Worm (Caenorhabditis elegans) whole organism, L4 larva: ENCODE measurements around the gene srg-33.

Experiments used
- D1046.2 ChIP-seq: fragments of 200-800 bp; sonication (Bioruptor generic); IDR thresholded peaks from 2 replicates; pipeline ENCODE4 v1.3.6; 2022; ENCODE audit warnings: missing genetic modification characterization, missing compliant biosample characterization
- T20F7.1 ChIP-seq: fragments of 200-800 bp; sonication (Bioruptor generic); optimal IDR thresholded peaks from 2 replicates; lab custom pipeline; 2018; ENCODE audit warnings: mild to moderate bottlenecking, missing genetic modification characterization, missing compliant biosample characterization
- T26A8.4 ChIP-seq: fragments of 200-800 bp; sonication (Bioruptor generic); IDR thresholded peaks from 2 replicates; pipeline ENCODE4 v1.3.6; 2022; ENCODE audit warnings: missing genetic modification characterization, missing compliant biosample characterization
- Y48G9A.11 ChIP-seq: fragments of 200-800 bp; sonication (Bioruptor generic); IDR thresholded peaks from 2 replicates; pipeline ENCODE4 v1.3.6; 2022; ENCODE audit warnings: missing genetic modification reagents, missing genetic modification characterization, missing compliant biosample characterization
- ZK337.2 ChIP-seq: fragments of 200-800 bp; sonication (Bioruptor generic); IDR thresholded peaks from 2 replicates; pipeline ENCODE4 v1.3.6; 2022; ENCODE audit warnings: missing genetic modification reagents, missing genetic modification characterization, missing compliant biosample characterization
- ZK546.5 ChIP-seq, 2 experiments: sonication (generic microtip); optimal IDR thresholded peaks; 2 replicates each; lab custom pipeline; 2017; ENCODE audit warnings: missing biosample characterization in 2 of 2, missing genetic modification characterization in 2 of 2
- aha-1 ChIP-seq: fragments of 150-350 bp; peaks from one replicate; lab custom pipeline; 2014; ENCODE audit warnings: missing biosample characterization, missing genetic modification characterization
- arid-1 ChIP-seq: fragments of 200-800 bp; sonication (Bioruptor generic); conservative IDR thresholded peaks from 2 replicates; pipeline ENCODE4 v1.3.6; 2022; ENCODE audit warnings: missing genetic modification reagents, missing genetic modification characterization, missing compliant biosample characterization
- ceh-44 ChIP-seq: fragments of 200-800 bp; sonication (Bioruptor generic); IDR thresholded peaks from 2 replicates; pipeline ENCODE4 v1.3.6; 2022; ENCODE audit warnings: missing genetic modification reagents, missing genetic modification characterization, missing compliant biosample characterization
- ceh-62 ChIP-seq: sonication (generic microtip); optimal IDR thresholded peaks from 2 replicates; lab custom pipeline; 2017; ENCODE audit warnings: missing biosample characterization, missing genetic modification characterization
- daf-16 ChIP-seq, 3 experiments: sonication (generic microtip); optimal IDR thresholded peaks; 2 replicates each; lab custom pipeline; 2016 to 2017; ENCODE audit warnings: missing genetic modification characterization in 3 of 3, missing genetic modification reagents in 3 of 3, mild to moderate bottlenecking in 2 of 3, missing compliant biosample characterization in 2 of 3, missing biosample characterization in 1 of 3, moderate library complexity in 1 of 3
- dmd-6 ChIP-seq: fragments of 200-800 bp; sonication (Bioruptor generic); IDR thresholded peaks from 2 replicates; pipeline ENCODE4 v1.3.6; 2022; ENCODE audit warnings: missing genetic modification reagents, missing genetic modification characterization, missing compliant biosample characterization
- dmd-9 ChIP-seq: fragments of 200-800 bp; sonication (Bioruptor generic); IDR thresholded peaks from 2 replicates; pipeline ENCODE4 v1.3.6; 2022; ENCODE audit warnings: missing genetic modification reagents, missing genetic modification characterization, missing compliant biosample characterization
- dpl-1 ChIP-seq: fragments of 150-350 bp; optimal IDR thresholded peaks from 2 replicates; lab custom pipeline; 2014; ENCODE audit warnings: missing biosample characterization, missing genetic modification reagents, missing genetic modification characterization
- duxl-1 ChIP-seq: sonication (generic microtip); optimal IDR thresholded peaks from 2 replicates; lab custom pipeline; 2016; ENCODE audit warnings: mild to moderate bottlenecking, missing genetic modification characterization, moderate library complexity, missing compliant biosample characterization; ENCODE audit not compliant: poor library complexity
- dve-1 ChIP-seq: sonication (generic microtip); optimal IDR thresholded peaks from 2 replicates; lab custom pipeline; 2017; ENCODE audit warnings: antibody characterized with exemption, mild to moderate bottlenecking, missing genetic modification characterization, missing compliant biosample characterization; ENCODE audit not compliant: insufficient read depth
- gei-8 ChIP-seq: fragments of 200-800 bp; sonication (Bioruptor generic); optimal IDR thresholded peaks from 2 replicates; lab custom pipeline; 2018; ENCODE audit warnings: mild to moderate bottlenecking, missing genetic modification characterization, missing compliant biosample characterization
- hlh-30 ChIP-seq: sonication (generic microtip); optimal IDR thresholded peaks from 2 replicates; lab custom pipeline; 2017; ENCODE audit warnings: antibody characterized with exemption, mild to moderate bottlenecking, missing genetic modification characterization, missing compliant biosample characterization; ENCODE audit not compliant: insufficient read depth
- lin-1 ChIP-seq: fragments of 200-800 bp; sonication (Bioruptor generic); IDR thresholded peaks from 2 replicates; pipeline ENCODE4 v1.3.6; 2022; ENCODE audit warnings: missing genetic modification reagents, missing genetic modification characterization, missing compliant biosample characterization
- lin-29 ChIP-seq: fragments of 200-800 bp; sonication (Bioruptor generic); IDR thresholded peaks from 2 replicates; pipeline ENCODE4 v1.3.6; 2022; ENCODE audit warnings: missing genetic modification reagents, missing genetic modification characterization, missing compliant biosample characterization
- lir-3 ChIP-seq: sonication (generic microtip); optimal IDR thresholded peaks from 2 replicates; lab custom pipeline; 2016; ENCODE audit warnings: mild to moderate bottlenecking, missing genetic modification characterization, missing compliant biosample characterization
- lsy-2 ChIP-seq, 2 experiments: fragments of 150-350 bp in 1 of 2; sonication (generic microtip) in 1 of 2; optimal IDR thresholded peaks; 2 replicates each; lab custom pipeline; 2014 to 2017; ENCODE audit warnings: missing biosample characterization in 2 of 2, missing genetic modification characterization in 2 of 2
- mep-1 ChIP-seq: fragments of 150-350 bp; sonication (generic microtip); optimal IDR thresholded peaks from 3 replicates; lab custom pipeline; 2014; ENCODE audit warnings: missing biosample characterization, missing genetic modification characterization
- mes-2 ChIP-seq: sonication (generic microtip); optimal IDR thresholded peaks from 2 replicates; lab custom pipeline; 2016; ENCODE audit warnings: missing genotype, mild to moderate bottlenecking, missing genetic modification characterization, missing compliant biosample characterization; ENCODE audit not compliant: poor library complexity, severe bottlenecking
- mxl-3 ChIP-seq: fragments of 200-800 bp; sonication (Bioruptor generic); optimal IDR thresholded peaks from 2 replicates; lab custom pipeline; 2018; ENCODE audit warnings: mild to moderate bottlenecking, missing genetic modification characterization, missing compliant biosample characterization
- nhr-10 ChIP-seq: fragments of 150-350 bp; optimal IDR thresholded peaks from 2 replicates; lab custom pipeline; 2014; ENCODE audit warnings: missing biosample characterization, missing genetic modification characterization
- nhr-11 ChIP-seq: fragments of 150-350 bp; optimal IDR thresholded peaks from 2 replicates; lab custom pipeline; 2014; ENCODE audit warnings: missing biosample characterization, missing genetic modification characterization
- nhr-111 ChIP-seq: fragments of 200-800 bp; sonication (Bioruptor generic); optimal IDR thresholded peaks from 2 replicates; lab custom pipeline; 2018; ENCODE audit warnings: mild to moderate bottlenecking, missing genetic modification characterization, missing compliant biosample characterization
- nhr-237 ChIP-seq: sonication (generic microtip); optimal IDR thresholded peaks from 2 replicates; lab custom pipeline; 2017; ENCODE audit warnings: missing biosample characterization, missing genetic modification characterization
- nhr-42 ChIP-seq: fragments of 200-800 bp; sonication (Bioruptor generic); IDR thresholded peaks from 2 replicates; pipeline ENCODE4 v1.3.6; 2022; ENCODE audit warnings: missing genetic modification characterization, missing compliant biosample characterization
- pqm-1 ChIP-seq: sonication (generic microtip); optimal IDR thresholded peaks from 2 replicates; lab custom pipeline; 2017; ENCODE audit warnings: missing biosample characterization, missing genetic modification characterization
- sdz-12 ChIP-seq: fragments of 200-800 bp; sonication (Bioruptor generic); optimal IDR thresholded peaks from 2 replicates; lab custom pipeline; 2018; ENCODE audit warnings: mild to moderate bottlenecking, missing genetic modification characterization, missing compliant biosample characterization
- set-16 ChIP-seq: fragments of 200-800 bp; sonication (Bioruptor generic); IDR thresholded peaks from 2 replicates; pipeline ENCODE4 v1.3.6; 2022; ENCODE audit warnings: missing genetic modification reagents, missing genetic modification characterization, missing compliant biosample characterization
- snpc-4 ChIP-seq: fragments of 150-350 bp; optimal IDR thresholded peaks from 2 replicates; lab custom pipeline; 2014; ENCODE audit warnings: missing biosample characterization, missing genetic modification characterization
- spr-1 ChIP-seq: sonication (generic microtip); optimal IDR thresholded peaks from 2 replicates; lab custom pipeline; 2016; ENCODE audit warnings: mild to moderate bottlenecking, missing genetic modification characterization, missing compliant biosample characterization
- unc-130 ChIP-seq: sonication (generic microtip); optimal IDR thresholded peaks from 2 replicates; lab custom pipeline; 2016; ENCODE audit warnings: missing genetic modification reagents, missing genetic modification characterization, missing compliant biosample characterization
- zip-11 ChIP-seq: fragments of 200-800 bp; sonication (Bioruptor generic); IDR thresholded peaks from 2 replicates; pipeline ENCODE4 v1.3.6; 2022; ENCODE audit warnings: missing genetic modification characterization, missing compliant biosample characterization
- zip-2 ChIP-seq: fragments of 150-350 bp; optimal IDR thresholded peaks from 2 replicates; lab custom pipeline; 2014; ENCODE audit warnings: missing biosample characterization, missing genetic modification characterization
- ztf-11 ChIP-seq: fragments of 150-350 bp; optimal IDR thresholded peaks from 2 replicates; lab custom pipeline; 2014; ENCODE audit warnings: missing biosample characterization, missing genetic modification characterization

srg-33 gene

DNA sequence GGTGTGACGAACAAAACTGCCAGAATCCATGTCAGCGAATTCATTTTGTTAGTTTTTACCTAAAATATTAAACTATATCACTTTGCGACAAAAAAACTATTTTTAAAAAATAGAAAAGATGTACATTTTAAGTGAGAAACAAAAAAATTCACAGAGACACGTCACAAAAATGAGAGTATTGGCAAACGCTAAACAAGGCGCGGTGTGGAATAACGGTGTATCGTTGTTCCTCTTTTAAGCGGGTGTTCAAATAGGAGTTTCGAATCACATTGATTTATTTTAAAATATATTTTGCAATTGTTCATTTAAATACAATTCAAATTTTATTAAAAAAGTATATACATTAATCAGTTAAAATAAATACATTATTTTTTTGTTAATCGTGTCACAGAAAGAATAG lies 10.7 kb downstream of the srg-33 start, which contains the start of gene sel-9:
TSS of gene sel-9 (minus strand) at position 59 of the 400 bp plus-strand sequence.
- peak; percentile 97 for TF ChIP-seq T20F7.1 (GFP tag; lab: Kevin White, UChicago)
- TF ChIP-seq arid-1 (GFP tag; lab: Robert Waterston, UW): no peak
- no peak for TF ChIP-seq lsy-2 (tag; optimal IDR thresholded peaks at IDR 0.05; lab: Kevin White, UChicago)
- no peak for TF ChIP-seq mxl-3
- TF ChIP-seq aha-1: peak; percentile 67
- no peak for TF ChIP-seq ceh-44
- no peak for TF ChIP-seq zip-11 (GFP tag; lab: Robert Waterston, UW)
- no peak for TF ChIP-seq daf-16 (GFP tag; optimal IDR thresholded peaks at IDR 0.05; lab: Kevin White, UChicago)
- TF ChIP-seq daf-16 (tag; optimal IDR thresholded peaks at IDR 0.05; lab: Kevin White, UChicago): peak; percentile 27
- no peak for TF ChIP-seq nhr-10 (tag; lab: Kevin White, UChicago)
- peak; percentile 37 for TF ChIP-seq dve-1 (tag; lab: Kevin White, UChicago)
- no peak for TF ChIP-seq mes-2
- TF ChIP-seq nhr-111 (GFP tag; lab: Kevin White, UChicago): no peak
- no peak for TF ChIP-seq dmd-9 (GFP tag; lab: Robert Waterston, UW)
- no peak for TF ChIP-seq lir-3 (tag; lab: Kevin White, UChicago)
- TF ChIP-seq sdz-12 (GFP tag; lab: Kevin White, UChicago): no peak
- TF ChIP-seq ZK337.2 (GFP tag; lab: Robert Waterston, UW): no peak
- no peak for TF ChIP-seq T26A8.4 (GFP tag; lab: Robert Waterston, UW)
- no peak for TF ChIP-seq duxl-1 (tag; lab: Kevin White, UChicago)
- peak; percentile 38 for TF ChIP-seq hlh-30 (tag; lab: Kevin White, UChicago)
- TF ChIP-seq nhr-11 (tag; lab: Kevin White, UChicago): no peak
- TF ChIP-seq snpc-4 (tag; lab: Kevin White, UChicago): no peak
- TF ChIP-seq ztf-11 (tag; lab: Kevin White, UChicago): no peak
- TF ChIP-seq lin-29 (GFP tag; lab: Robert Waterston, UW): no peak
- no peak for TF ChIP-seq zip-2 (tag; lab: Kevin White, UChicago)
- TF ChIP-seq Y48G9A.11: no peak
- peak; percentile 89 for TF ChIP-seq dpl-1
- peak; percentile 45 for TF ChIP-seq mep-1 (tag; lab: Kevin White, UChicago)
- TF ChIP-seq nhr-237 (tag; lab: Kevin White, UChicago): no peak
- no peak for TF ChIP-seq gei-8 (GFP tag; lab: Kevin White, UChicago)
- TF ChIP-seq dmd-6: no peak
- no peak for TF ChIP-seq ceh-62
- TF ChIP-seq unc-130 (GFP tag; lab: Kevin White, UChicago): no peak
- TF ChIP-seq set-16: no peak
- TF ChIP-seq ZK546.5 (tag; optimal IDR thresholded peaks at IDR 0.05; lab: Kevin White, UChicago): no peak

DNA sequence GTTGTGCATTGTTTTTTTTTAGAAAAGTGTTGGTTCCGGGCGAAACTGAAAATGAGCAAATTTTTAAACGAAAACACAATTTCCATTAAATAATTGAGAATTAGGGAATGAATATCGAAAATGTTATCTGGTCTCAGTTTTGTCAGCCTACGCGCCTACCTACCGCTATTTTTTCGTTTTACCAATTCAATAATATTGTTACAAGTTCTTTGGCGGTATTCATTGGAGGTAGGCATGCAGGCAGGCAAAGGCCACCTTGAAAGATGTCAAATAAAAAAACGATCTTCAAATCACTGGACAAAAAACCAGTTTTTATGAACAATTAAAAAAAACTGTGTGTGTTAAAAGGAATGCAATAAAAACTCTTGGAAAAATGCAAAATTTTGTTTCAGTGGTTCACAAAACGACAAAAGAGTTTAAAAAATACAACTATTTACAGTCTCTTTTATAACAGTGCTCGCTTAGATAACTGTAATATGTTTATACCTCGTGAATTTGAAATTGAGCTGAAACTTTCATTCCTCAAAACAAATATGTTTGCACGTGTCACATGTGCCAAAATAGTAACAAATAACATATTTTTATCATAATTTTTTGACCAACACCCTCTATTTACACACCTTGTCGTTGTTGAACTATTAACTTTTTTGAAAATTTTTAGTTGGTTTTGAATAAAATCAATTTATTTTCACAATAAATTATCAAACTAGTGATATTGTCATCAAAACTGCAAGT lies 12.8 kb downstream of the srg-33 start, which contains the start of gene W02D7.11:
TSS of gene W02D7.11 (minus strand) at position 51 of the 735 bp plus-strand sequence.
- TF ChIP-seq ceh-44: no peak
- TF ChIP-seq D1046.2 (GFP tag; lab: Robert Waterston, UW): no peak
- peak; percentile 5 for TF ChIP-seq dve-1 (tag; lab: Kevin White, UChicago)
- no peak for TF ChIP-seq dmd-9 (GFP tag; lab: Robert Waterston, UW)
- TF ChIP-seq nhr-42 (GFP tag; lab: Robert Waterston, UW): no peak
- no peak for TF ChIP-seq daf-16 (GFP tag; optimal IDR thresholded peaks at IDR 0.05; lab: Kevin White, UChicago)
- TF ChIP-seq daf-16 (tag; optimal IDR thresholded peaks at IDR 0.05; lab: Kevin White, UChicago): peak; percentile 66

DNA sequence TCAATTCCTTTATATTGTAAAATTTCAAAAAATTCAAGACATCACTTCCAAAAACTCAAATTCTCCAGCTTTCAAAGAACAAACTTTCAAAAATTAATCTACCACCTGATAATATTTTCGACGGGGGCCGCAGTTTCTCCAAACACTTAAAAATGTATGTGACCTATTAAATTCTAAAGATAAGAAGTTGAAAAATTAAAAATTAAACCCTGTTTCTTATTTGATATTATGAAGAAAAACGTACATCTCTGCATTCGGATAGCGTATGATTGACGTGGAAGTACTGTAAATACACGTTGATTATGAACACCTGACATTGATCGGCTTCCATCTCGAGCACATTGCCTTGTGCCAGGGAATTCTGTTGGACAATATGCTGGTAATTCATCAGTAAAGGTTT lies 14.1 kb downstream of the srg-33 start:
- TF ChIP-seq daf-16 (GFP tag; optimal IDR thresholded peaks at IDR 0.05; lab: Kevin White, UChicago) (no peak), daf-16 (tag; optimal IDR thresholded peaks at IDR 0.05; lab: Kevin White, UChicago) (peak; percentile 38), spr-1 (tag; lab: Kevin White, UChicago) (no peak), dmd-6 (peak; percentile 74), pqm-1 (tag; lab: Kevin White, UChicago) (peak; percentile 46), lin-1 (GFP tag; lab: Robert Waterston, UW) (no peak), dve-1 (tag; lab: Kevin White, UChicago) (peak; percentile 43)
